Fruit fly (Drosophila melanogaster) whole organism, embryonic: ENCODE results near the gene mthl2.

Source experiments
- Atf-2 ChIP-seq: fragments of 200-800 bp; sonication (Bioruptor generic); optimal IDR thresholded peaks from 2 replicates; lab custom pipeline; 2016; ENCODE audit warnings: missing biosample characterization, missing genetic modification characterization
- Blimp-1 ChIP-seq: fragments of 200-800 bp; sonication (Bioruptor generic); optimal IDR thresholded peaks from 3 replicates; lab custom pipeline; 2018; ENCODE audit warnings: missing biosample characterization, missing genetic modification characterization, mild to moderate bottlenecking, moderate library complexity, missing genetic modification reagents
- BtbVII ChIP-seq: fragments of 200-800 bp; sonication (Bioruptor generic); optimal IDR thresholded peaks from 3 replicates; lab custom pipeline; 2017; ENCODE audit warnings: missing biosample characterization, mild to moderate bottlenecking, missing genetic modification characterization
- CG12299 ChIP-seq: fragments of 200-800 bp; sonication (Bioruptor generic); optimal IDR thresholded peaks from 2 replicates; lab custom pipeline; 2018; ENCODE audit warnings: missing biosample characterization, mild to moderate bottlenecking, missing genetic modification characterization
- CG13624 ChIP-seq: fragments of 200-800 bp; sonication (Bioruptor generic); optimal IDR thresholded peaks from 2 replicates; lab custom pipeline; 2016; ENCODE audit warnings: missing biosample characterization, missing genetic modification characterization
- CG14710 ChIP-seq: fragments of 200-800 bp; sonication (Bioruptor generic); optimal IDR thresholded peaks from 3 replicates; lab custom pipeline; 2019; ENCODE audit warnings: missing biosample characterization, mild to moderate bottlenecking, missing genetic modification characterization, moderate library complexity
- CG14860 ChIP-seq: fragments of 200-800 bp; sonication (Bioruptor generic); IDR thresholded peaks from 3 replicates; pipeline ENCODE4 v1.3.6; 2022; ENCODE audit warnings: missing biosample characterization, missing genetic modification characterization; ENCODE audit not compliant: partially characterized antibody
- CG14965 ChIP-seq: fragments of 200-800 bp; sonication (Bioruptor generic); optimal IDR thresholded peaks from 2 replicates; lab custom pipeline; 2016; ENCODE audit warnings: missing biosample characterization, missing genetic modification characterization, borderline replicate concordance
- CG1602 ChIP-seq: fragments of 200-800 bp; sonication (Bioruptor generic); optimal IDR thresholded peaks from 3 replicates; lab custom pipeline; 2016; ENCODE audit warnings: missing biosample characterization, missing genetic modification characterization
- CG16813 ChIP-seq: fragments of 200-800 bp; sonication (Bioruptor generic); IDR thresholded peaks from 3 replicates; pipeline ENCODE4 v1.3.6; 2022; ENCODE audit warnings: missing biosample characterization, missing genetic modification characterization; ENCODE audit not compliant: partially characterized antibody
- CG17359 ChIP-seq: fragments of 200-800 bp; sonication (Bioruptor generic); optimal IDR thresholded peaks from 3 replicates; lab custom pipeline; 2018; ENCODE audit warnings: missing biosample characterization, mild to moderate bottlenecking, missing genetic modification characterization, moderate library complexity
- CG17385 ChIP-seq: fragments of 200-800 bp; sonication (Bioruptor generic); optimal IDR thresholded peaks from 3 replicates; lab custom pipeline; 2018; ENCODE audit warnings: missing biosample characterization, mild to moderate bottlenecking, missing genetic modification characterization
- CG31365 ChIP-seq: fragments of 200-800 bp; sonication (Bioruptor generic); optimal IDR thresholded peaks from 2 replicates; lab custom pipeline; 2018; ENCODE audit warnings: missing biosample characterization, mild to moderate bottlenecking, missing genetic modification characterization
- CG31388 ChIP-seq: fragments of 200-800 bp; sonication (Bioruptor generic); optimal IDR thresholded peaks from 2 replicates; lab custom pipeline; 2016; ENCODE audit warnings: missing biosample characterization, missing genetic modification characterization
- CG34224 ChIP-seq: fragments of 200-800 bp; sonication (Bioruptor generic); IDR thresholded peaks from 3 replicates; pipeline ENCODE4 v1.3.6; 2022; ENCODE audit warnings: missing biosample characterization, missing genetic modification characterization; ENCODE audit not compliant: partially characterized antibody
- CG34422 ChIP-seq: fragments of 200-800 bp; sonication (Bioruptor generic); IDR thresholded peaks from 3 replicates; pipeline ENCODE4 v1.3.6; 2022; ENCODE audit warnings: missing biosample characterization, missing genetic modification characterization
- CG3847 ChIP-seq: fragments of 200-800 bp; sonication (Bioruptor generic); IDR thresholded peaks from 2 replicates; pipeline ENCODE4 v1.3.6; 2022; ENCODE audit warnings: missing biosample characterization, missing genetic modification characterization
- CG4282 ChIP-seq: fragments of 200-800 bp; sonication (Bioruptor generic); optimal IDR thresholded peaks from 2 replicates; lab custom pipeline; 2016; ENCODE audit warnings: missing biosample characterization, missing genetic modification characterization
- CG6765 ChIP-seq: fragments of 200-800 bp; sonication (Bioruptor generic); optimal IDR thresholded peaks from 3 replicates; lab custom pipeline; 2017; ENCODE audit warnings: missing biosample characterization, mild to moderate bottlenecking, missing genetic modification characterization
- CoRest ChIP-seq: fragments of 200-800 bp; sonication (Bioruptor generic); optimal IDR thresholded peaks from 3 replicates; lab custom pipeline; 2018; ENCODE audit warnings: missing biosample characterization, mild to moderate bottlenecking, missing genetic modification characterization, moderate library complexity
- Dek ChIP-seq: fragments of 200-800 bp; sonication (Bioruptor generic); optimal IDR thresholded peaks from 3 replicates; lab custom pipeline; 2019; ENCODE audit warnings: missing biosample characterization, mild to moderate bottlenecking, missing genetic modification characterization, moderate library complexity
- Dfd ChIP-seq, 2 experiments: fragments of >200 bp; optimal IDR thresholded peaks; 2 replicates each; lab custom pipeline; 2017; ENCODE audit warnings: missing biosample characterization in 2 of 2, missing genetic modification characterization in 2 of 2
- Drgx ChIP-seq: fragments of 200-800 bp; sonication (Bioruptor generic); IDR thresholded peaks from 2 replicates; pipeline ENCODE4 v1.3.6; 2022; ENCODE audit warnings: missing biosample characterization, missing genetic modification characterization
- HHEX ChIP-seq: fragments of 200-800 bp; sonication (Bioruptor generic); optimal IDR thresholded peaks from 3 replicates; lab custom pipeline; 2017; ENCODE audit warnings: missing biosample characterization, mild to moderate bottlenecking, missing genetic modification characterization, missing genetic modification reagents
- HmgZ ChIP-seq: fragments of 200-800 bp; sonication (Bioruptor generic); optimal IDR thresholded peaks from 2 replicates; lab custom pipeline; 2018; ENCODE audit warnings: missing biosample characterization, mild to moderate bottlenecking, missing genetic modification characterization
- Lim3 ChIP-seq: fragments of 200-800 bp; sonication (Bioruptor generic); IDR thresholded peaks from 2 replicates; pipeline ENCODE4 v1.3.6; 2022; ENCODE audit warnings: missing biosample characterization, missing genetic modification characterization
- Max ChIP-seq: fragments of 200-800 bp; sonication (Bioruptor generic); optimal IDR thresholded peaks from 2 replicates; lab custom pipeline; 2016; ENCODE audit warnings: missing biosample characterization, mild to moderate bottlenecking, missing genetic modification characterization
- Mrtf ChIP-seq: fragments of 200-800 bp; sonication (Bioruptor generic); IDR thresholded peaks from 3 replicates; pipeline ENCODE4 v1.3.6; 2022; ENCODE audit warnings: missing biosample characterization, missing genetic modification characterization
- Nf-YB ChIP-seq: fragments of 200-800 bp; sonication (Bioruptor generic); optimal IDR thresholded peaks from 3 replicates; lab custom pipeline; 2019; ENCODE audit warnings: missing biosample characterization, mild to moderate bottlenecking, missing genetic modification characterization, moderate library complexity
- Side ChIP-seq: fragments of 200-800 bp; sonication (Bioruptor generic); optimal IDR thresholded peaks from 2 replicates; lab custom pipeline; 2016; ENCODE audit warnings: missing biosample characterization, missing genetic modification characterization
- bab2 ChIP-seq: fragments of 200-800 bp; sonication (Bioruptor generic); optimal IDR thresholded peaks from 2 replicates; lab custom pipeline; 2016; ENCODE audit warnings: missing biosample characterization, missing genetic modification characterization
- br ChIP-seq: fragments of >200 bp; optimal IDR thresholded peaks from 2 replicates; lab custom pipeline; 2017
- corto ChIP-seq: fragments of 200-800 bp; sonication (Bioruptor generic); optimal IDR thresholded peaks from 2 replicates; lab custom pipeline; 2016; ENCODE audit warnings: missing biosample characterization, mild to moderate bottlenecking, missing genetic modification characterization, moderate library complexity
- gsb ChIP-seq: fragments of 200-800 bp; sonication (Bioruptor generic); IDR thresholded peaks from 2 replicates; pipeline ENCODE4 v1.3.6; 2022; ENCODE audit warnings: missing biosample characterization, missing genetic modification characterization
- her ChIP-seq: fragments of 200-800 bp; sonication (Bioruptor generic); optimal IDR thresholded peaks from 2 replicates; lab custom pipeline; 2016; ENCODE audit warnings: missing biosample characterization, missing genetic modification characterization
- klu ChIP-seq: fragments of 200-800 bp; sonication (Bioruptor generic); IDR thresholded peaks from 2 replicates; pipeline ENCODE4 v1.3.6; 2022; ENCODE audit warnings: missing biosample characterization, missing genetic modification characterization
- lola ChIP-seq, 3 experiments: fragments of >200 bp in 2 of 3; fragments of 200-800 bp in 1 of 3; sonication (Bioruptor generic) in 1 of 3; optimal IDR thresholded peaks; 2 replicates each; lab custom pipeline; 2017 to 2019; ENCODE audit warnings: missing biosample characterization in 3 of 3, missing genetic modification characterization in 3 of 3, mild to moderate bottlenecking in 1 of 3, moderate library complexity in 1 of 3
- mam ChIP-seq: fragments of 200-800 bp; sonication (Bioruptor generic); optimal IDR thresholded peaks from 3 replicates; lab custom pipeline; 2016; ENCODE audit warnings: missing biosample characterization, missing genetic modification characterization
- oc ChIP-seq: fragments of 200-800 bp; sonication (Bioruptor generic); optimal IDR thresholded peaks from 2 replicates; lab custom pipeline; 2018; ENCODE audit warnings: missing biosample characterization, mild to moderate bottlenecking, missing genetic modification characterization, moderate library complexity
- p53 ChIP-seq: fragments of 200-800 bp; sonication (Bioruptor generic); optimal IDR thresholded peaks from 2 replicates; lab custom pipeline; 2016; ENCODE audit warnings: missing biosample characterization, missing genetic modification characterization
- phol ChIP-seq: fragments of 200-800 bp; sonication (Bioruptor generic); optimal IDR thresholded peaks from 3 replicates; lab custom pipeline; 2018; ENCODE audit warnings: missing biosample characterization, mild to moderate bottlenecking, missing genetic modification characterization, moderate library complexity
- pnt ChIP-seq: fragments of 200-800 bp; sonication (Bioruptor generic); optimal IDR thresholded peaks from 3 replicates; lab custom pipeline; 2016; ENCODE audit warnings: missing biosample characterization, missing genetic modification characterization
- pzg ChIP-seq: fragments of 200-800 bp; sonication (Bioruptor generic); optimal IDR thresholded peaks from 3 replicates; lab custom pipeline; 2018; ENCODE audit warnings: missing biosample characterization, mild to moderate bottlenecking, missing genetic modification characterization, moderate library complexity
- sd ChIP-seq: fragments of 200-800 bp; sonication (Bioruptor generic); optimal IDR thresholded peaks from 3 replicates; lab custom pipeline; 2018; ENCODE audit warnings: missing biosample characterization, mild to moderate bottlenecking, missing genetic modification characterization, moderate library complexity
- slou ChIP-seq: fragments of 200-800 bp; sonication (Bioruptor generic); optimal IDR thresholded peaks from 3 replicates; lab custom pipeline; 2016; ENCODE audit warnings: missing biosample characterization, missing genetic modification characterization
- ssp ChIP-seq: fragments of 200-800 bp; sonication (Bioruptor generic); IDR thresholded peaks from 2 replicates; pipeline ENCODE4 v1.3.6; 2022; ENCODE audit warnings: missing biosample characterization, missing genetic modification characterization
- tll ChIP-seq, 2 experiments: fragments of 200-800 bp in 1 of 2; fragments of >200 bp in 1 of 2; sonication (Bioruptor generic) in 1 of 2; optimal IDR thresholded peaks; 2 replicates each; lab custom pipeline; 2017 to 2019; ENCODE audit warnings: missing biosample characterization in 2 of 2, missing genetic modification characterization in 2 of 2, mild to moderate bottlenecking in 1 of 2, moderate library complexity in 1 of 2
- tup ChIP-seq: fragments of 200-800 bp; sonication (Bioruptor generic); optimal IDR thresholded peaks from 2 replicates; lab custom pipeline; 2016; ENCODE audit warnings: missing biosample characterization, mild to moderate bottlenecking, missing genetic modification characterization, moderate library complexity
- twi ChIP-seq: fragments of 200-800 bp; optimal IDR thresholded peaks from 2 replicates; lab custom pipeline; 2019; ENCODE audit warnings: missing biosample characterization, mild to moderate bottlenecking, missing genetic modification characterization, moderate library complexity

mthl2 gene

dm6 chr3L:5563309-5564182 is 41.0 kb upstream of the mthl2 start, which contains the start of the genes ScsbetaG and Sras (continued):
- TF ChIP-seq CG16813 (GFP tag; lab: Robert Waterston, UW), result no peak
- no peak for TF ChIP-seq Lim3 (GFP tag; lab: Robert Waterston, UW)
- peak; percentile 24 for TF ChIP-seq CG14710 (tag; lab: Kevin White, UChicago)
- no peak for TF ChIP-seq CoRest
- TF ChIP-seq CG31388, result no peak
- peak; percentile 7 for TF ChIP-seq CG13624
- TF ChIP-seq sd, result peak; percentile 56
- TF ChIP-seq CG17359, result no peak
- TF ChIP-seq pzg (GFP tag; lab: Kevin White, UChicago), result peak; percentile 94
- no peak for TF ChIP-seq CG17385 (GFP tag; lab: Kevin White, UChicago)
- no peak for TF ChIP-seq Mrtf (GFP tag; lab: Robert Waterston, UW)
- no peak for TF ChIP-seq CG12299 (tag; lab: Kevin White, UChicago)
- no peak for TF ChIP-seq bab2 (GFP tag; lab: Kevin White, UChicago)
- TF ChIP-seq CG34224 (GFP tag; lab: Robert Waterston, UW), result peak; percentile 63; the same call in 2 of the 3 replicates
- TF ChIP-seq Atf-2 (GFP tag; lab: Kevin White, UChicago), result no peak
- TF ChIP-seq Side (GFP tag; lab: Kevin White, UChicago), result no peak
- TF ChIP-seq br (lab: Kevin White, UChicago), result no peak
- no peak for TF ChIP-seq klu (GFP tag; lab: Robert Waterston, UW)
- TF ChIP-seq CG34422, result peak; percentile 65; the same call in 1 of the 3 replicates
- TF ChIP-seq Max (GFP tag; lab: Kevin White, UChicago), result no peak
- TF ChIP-seq Drgx (GFP tag; lab: Robert Waterston, UW), result no peak
- no peak for TF ChIP-seq Blimp-1 (GFP tag; lab: Kevin White, UChicago)
- no peak for TF ChIP-seq tup
- no peak for TF ChIP-seq Dek (tag; lab: Kevin White, UChicago)
- no peak for TF ChIP-seq corto (GFP tag; lab: Kevin White, UChicago)
- TF ChIP-seq pnt, result no peak
- TF ChIP-seq BtbVII, result no peak
- TF ChIP-seq Nf-YB (GFP tag; lab: Kevin White, UChicago), result no peak
- peak; percentile 66 for TF ChIP-seq HmgZ (tag; lab: Kevin White, UChicago)
- TF ChIP-seq CG14860, result no peak
- no peak for TF ChIP-seq CG4282 (GFP tag; lab: Kevin White, UChicago)
- TF ChIP-seq CG14965 (GFP tag; lab: Kevin White, UChicago), result no peak
- no peak; the same call in 1 of the 2 replicates for TF ChIP-seq CG3847 (GFP tag; lab: Robert Waterston, UW)
- peak; percentile 82 for TF ChIP-seq phol (tag; lab: Kevin White, UChicago)
- no peak for TF ChIP-seq CG1602 (GFP tag; lab: Kevin White, UChicago)
- no peak for TF ChIP-seq lola (GFP tag; optimal IDR thresholded peaks at IDR 0.05; lab: Kevin White, UChicago)
- no peak for TF ChIP-seq p53 (GFP tag; lab: Kevin White, UChicago)
- no peak for TF ChIP-seq gsb (GFP tag; lab: Robert Waterston, UW)
- TF ChIP-seq tll (GFP tag; optimal IDR thresholded peaks at IDR 0.05; lab: Kevin White, UChicago), result peak in 1 of 2 experiments; percentile 2
- TF ChIP-seq her (GFP tag; lab: Kevin White, UChicago), result no peak
- TF ChIP-seq CG6765 (GFP tag; lab: Kevin White, UChicago), result no peak
- no peak for TF ChIP-seq Dfd (GFP tag; optimal IDR thresholded peaks at IDR 0.05; lab: Kevin White, UChicago)
- TF ChIP-seq mam (GFP tag; lab: Kevin White, UChicago), result no peak
- TF ChIP-seq twi (tag; lab: Kevin White, UChicago), result no peak
- no peak for TF ChIP-seq HHEX (GFP tag; lab: Kevin White, UChicago)
- TF ChIP-seq CG31365 (tag; lab: Kevin White, UChicago), result no peak
- TF ChIP-seq ssp, result no peak
- TF ChIP-seq slou (GFP tag; lab: Kevin White, UChicago), result no peak
- TF ChIP-seq oc (tag; lab: Kevin White, UChicago), result no peak
